Worm (Caenorhabditis elegans): ENCODE measurements around the gene dnj-14.

DNA sequence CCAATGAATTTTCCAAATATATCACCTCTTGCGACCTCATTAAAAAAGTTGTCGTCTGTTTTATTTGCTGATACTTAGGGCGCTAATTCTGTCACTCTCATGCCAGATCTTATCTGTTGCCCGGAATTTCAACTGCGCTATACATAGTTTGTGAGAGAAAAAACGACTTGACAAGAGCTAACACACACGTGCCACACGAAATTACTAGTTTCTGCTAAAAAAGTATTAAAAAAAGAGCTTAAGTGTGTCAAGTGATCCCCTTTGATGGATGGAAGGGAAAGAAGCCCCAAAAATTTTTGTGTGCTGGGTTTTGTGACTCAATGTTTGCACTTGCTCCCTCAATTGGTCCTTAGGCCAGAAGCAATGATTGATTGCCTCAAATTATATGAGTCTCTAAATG is 29.1 kb upstream of the dnj-14 start:
- TF ChIP-seq unc-55 (GFP tag; optimal IDR thresholded peaks at IDR 0.05): no peak
- no peak for TF ChIP-seq aly-2 (tag; optimal IDR thresholded peaks at IDR 0.05)
- TF ChIP-seq Y55F3AM.14 (GFP tag; optimal IDR thresholded peaks at IDR 0.05): no peak
- no peak for TF ChIP-seq ztf-1 (GFP tag; conservative IDR thresholded peaks at IDR 0.05)
- TF ChIP-seq ceh-16 (tag; optimal IDR thresholded peaks at IDR 0.05): no peak
- no peak for TF ChIP-seq zag-1 (tag; optimal IDR thresholded peaks at IDR 0.05)
- TF ChIP-seq ztf-4 (tag; optimal IDR thresholded peaks at IDR 0.05): no peak

Data from whole organism, L2 larva.